Worm (Caenorhabditis elegans) whole organism, dauer: ENCODE data around the gene K01D12.7.
"Not testable (repeated sequence)": the region's sequence is repeated elsewhere in the genome, so short reads cannot be mapped to it uniquely, and the experiment has no call there.

Source experiments
- unc-62 ChIP-seq: sonication (generic microtip); optimal IDR thresholded peaks from 2 replicates; lab custom pipeline; 2017; ENCODE audit warnings: missing biosample characterization, missing genetic modification reagents, missing genetic modification characterization

The K01D12.7 gene

ce11 chrV:12413651-12414114 is 12.4 kb upstream of the K01D12.7 start, which contains the start of gene cdr-6:
Gene cdr-6, minus strand, starts transcription at chrV:12413701.
- no peak for TF ChIP-seq unc-62 (GFP tag; lab: Kevin White, UChicago)

ce11 chrV:12412321-12412720 is 11.0 kb upstream of the K01D12.7 start:
- TF ChIP-seq unc-62 (GFP tag; lab: Kevin White, UChicago), result no peak

- no peak for TF ChIP-seq unc-62 (GFP tag; lab: Kevin White, UChicago)
Observed at ce11 chrV:12411909-12412308, 10.6 kb upstream of the K01D12.7 start, which contains the start of gene cdr-7. Gene cdr-7, minus strand, starts transcription at chrV:12412113.

- no peak for TF ChIP-seq unc-62 (GFP tag; lab: Kevin White, UChicago)
Observed at ce11 chrV:12410416-12411001, 9.2 kb upstream of the K01D12.7 start, which contains the start of gene hrg-2. Gene hrg-2, minus strand, starts transcription at chrV:12410513.

ce11 chrV:12408996-12409395 is 7.7 kb upstream of the K01D12.7 start:
- no peak for TF ChIP-seq unc-62 (GFP tag; lab: Kevin White, UChicago)

- no peak for TF ChIP-seq unc-62 (GFP tag; lab: Kevin White, UChicago)
Observed at ce11 chrV:12408525-12408924, 7.2 kb upstream of the K01D12.7 start, which contains the start of gene cdr-4. Gene cdr-4, minus strand, starts transcription at chrV:12408625.

- no peak for TF ChIP-seq unc-62 (GFP tag; lab: Kevin White, UChicago)
Observed at ce11 chrV:12406514-12406913, 5.2 kb upstream of the K01D12.7 start.

- no peak for TF ChIP-seq unc-62 (GFP tag; lab: Kevin White, UChicago)
Observed at ce11 chrV:12405929-12406328, 4.6 kb upstream of the K01D12.7 start, which contains the start of gene K01D12.10. Gene K01D12.10, plus strand, starts transcription at chrV:12406229.

- TF ChIP-seq unc-62 (GFP tag; lab: Kevin White, UChicago), result no peak
Observed at ce11 chrV:12404544-12404943, 3.3 kb upstream of the K01D12.7 start, which contains the start of gene K01D12.9. Gene K01D12.9, minus strand, starts transcription at chrV:12404644.

ce11 chrV:12402355-12402754 is 1.1 kb upstream of the K01D12.7 start, which contains the start of gene K01D12.8:
Gene K01D12.8, plus strand, starts transcription at chrV:12402655.
- no peak for TF ChIP-seq unc-62 (GFP tag; lab: Kevin White, UChicago)

- TF ChIP-seq unc-62 (GFP tag; lab: Kevin White, UChicago), result no peak
Observed at ce11 chrV:12400677-12401236, 526 bp downstream of the K01D12.7 start, which contains the start of the genes K01D12.20 and miga-1. Gene K01D12.20, minus strand, starts transcription at chrV:12400814. Gene miga-1, minus strand, starts transcription at chrV:12400859.

- TF ChIP-seq unc-62 (GFP tag; lab: Kevin White, UChicago), result no peak
Observed at ce11 chrV:12397545-12397944, 3.7 kb downstream of the K01D12.7 start, which contains the start of gene K01D12.5. Gene K01D12.5, plus strand, starts transcription at chrV:12397845.

ce11 chrV:12395699-12396098 is 5.6 kb downstream of the K01D12.7 start, which contains the start of gene twk-14:
Gene twk-14, minus strand, starts transcription at chrV:12395706.
- TF ChIP-seq unc-62 (GFP tag; lab: Kevin White, UChicago), result no peak

ce11 chrV:12386154-12386553 is 15.1 kb downstream of the K01D12.7 start, which contains the start of gene K01D12.15:
Gene K01D12.15, plus strand, starts transcription at chrV:12386454.
- no peak for TF ChIP-seq unc-62 (GFP tag; lab: Kevin White, UChicago)

ce11 chrV:12377256-12377655 is 24.0 kb downstream of the K01D12.7 start, which contains the start of gene K01D12.1:
Gene K01D12.1, plus strand, starts transcription at chrV:12377556.
- no peak for TF ChIP-seq unc-62 (GFP tag; lab: Kevin White, UChicago)

ce11 chrV:12374252-12374651 is 27.0 kb downstream of the K01D12.7 start, which contains the start of gene F23H12.10:
Gene F23H12.10, minus strand, starts transcription at chrV:12374263.
- not testable (repeated sequence) for TF ChIP-seq unc-62 (GFP tag; lab: Kevin White, UChicago)
